Fruit fly (Drosophila melanogaster) whole organism, prepupa: Measurements from ENCODE around the gene CG46303.

Source experiments
- CG3919 ChIP-seq: fragments of 200-800 bp; sonication (Bioruptor generic); optimal IDR thresholded peaks from 3 replicates; lab custom pipeline; 2016; ENCODE audit warnings: missing biosample characterization, missing genetic modification characterization
- CG6276 ChIP-seq: fragments of 200-800 bp; sonication (Bioruptor generic); optimal IDR thresholded peaks from 2 replicates; lab custom pipeline; 2017; ENCODE audit warnings: missing biosample characterization, mild to moderate bottlenecking, missing genetic modification characterization
- Sox102F ChIP-seq: fragments of 200-800 bp; sonication (Bioruptor generic); optimal IDR thresholded peaks from 2 replicates; lab custom pipeline; 2016; ENCODE audit warnings: missing biosample characterization, mild to moderate bottlenecking, missing genetic modification characterization
- Sox15 ChIP-seq: fragments of 200-800 bp; sonication (Bioruptor generic); optimal IDR thresholded peaks from 3 replicates; lab custom pipeline; 2016; ENCODE audit warnings: missing biosample characterization, missing genetic modification characterization
- acj6 ChIP-seq: fragments of 200-800 bp; sonication (Bioruptor generic); optimal IDR thresholded peaks from 3 replicates; lab custom pipeline; 2016; ENCODE audit warnings: missing biosample characterization, missing genetic modification characterization
- fd85E ChIP-seq: fragments of 200-800 bp; sonication (Bioruptor generic); optimal IDR thresholded peaks from 3 replicates; lab custom pipeline; 2016; ENCODE audit warnings: missing biosample characterization, missing genetic modification characterization

dm6 chr3R:5833948-5834504, 12.3 kb downstream of the CG46303 start:
- peak; percentile 85 for TF ChIP-seq Sox15 (GFP tag; lab: Kevin White, UChicago)
- TF ChIP-seq Sox102F (GFP tag; lab: Kevin White, UChicago), result peak; percentile 89
- TF ChIP-seq fd85E (GFP tag; lab: Kevin White, UChicago), result peak; percentile 76
- peak; percentile 94 for TF ChIP-seq CG3919 (GFP tag; lab: Kevin White, UChicago)
- TF ChIP-seq CG6276 (GFP tag; lab: Kevin White, UChicago), result peak; percentile 86
- peak; percentile 93 for TF ChIP-seq acj6
